Worm (Caenorhabditis elegans) whole organism, young adult: ENCODE results near the gene Y51B9A.14.

Experiments
- D2030.7 ChIP-seq: fragments of 200-800 bp; sonication (Bioruptor generic); IDR thresholded peaks from 2 replicates; pipeline ENCODE4 v1.3.6; 2022; ENCODE audit warnings: missing genetic modification reagents, missing genetic modification characterization, missing compliant biosample characterization
- F33H1.4 ChIP-seq: fragments of 200-800 bp; sonication (Bioruptor generic); IDR thresholded peaks from 2 replicates; pipeline ENCODE4 v1.3.6; 2022; ENCODE audit warnings: missing genetic modification reagents, missing genetic modification characterization, missing compliant biosample characterization
- F55B11.4 ChIP-seq: sonication (generic microtip); optimal IDR thresholded peaks from 2 replicates; lab custom pipeline; 2016; ENCODE audit warnings: missing compliant biosample characterization, missing genetic modification characterization, borderline replicate concordance; ENCODE audit not compliant: insufficient read depth
- K11D2.4 ChIP-seq: fragments of 200-800 bp; sonication (Bioruptor generic); IDR thresholded peaks from 2 replicates; pipeline ENCODE4 v1.3.6; 2022; ENCODE audit warnings: missing genetic modification reagents, missing genetic modification characterization, missing compliant biosample characterization
- ZK185.1 ChIP-seq: sonication (generic microtip); optimal IDR thresholded peaks from 2 replicates; lab custom pipeline; 2016; ENCODE audit warnings: mild to moderate bottlenecking, missing genetic modification characterization, missing compliant biosample characterization; ENCODE audit not compliant: poor library complexity, severe bottlenecking
- ama-1 ChIP-seq, 3 experiments: fragments of 150-350 bp in 1 of 3; sonication (generic microtip) in 2 of 3; optimal IDR thresholded peaks; 2 replicates each; lab custom pipeline; 2014 to 2018; ENCODE audit warnings: missing biosample characterization in 2 of 3, missing genetic modification characterization in 2 of 3, missing genetic modification reagents in 2 of 3
- aptf-2 ChIP-seq: fragments of 200-800 bp; sonication (Bioruptor generic); conservative IDR thresholded peaks from 2 replicates; pipeline ENCODE4 v1.3.6; 2022; ENCODE audit warnings: missing genetic modification reagents, missing genetic modification characterization, missing compliant biosample characterization
- attf-5 ChIP-seq: fragments of 200-800 bp; sonication (Bioruptor generic); optimal IDR thresholded peaks from 2 replicates; lab custom pipeline; 2018; ENCODE audit warnings: mild to moderate bottlenecking, missing genetic modification characterization, missing compliant biosample characterization
- cebp-1 ChIP-seq, 2 experiments: fragments of 200-800 bp in 1 of 2; sonication (Bioruptor generic) in 1 of 2; sonication (generic microtip) in 1 of 2; IDR thresholded peaks in 1 of 2; optimal IDR thresholded peaks in 1 of 2; 2 replicates each; pipeline versions ENCODE4 v1.3.6 to Lab custom; 2017 to 2022; ENCODE audit warnings: missing compliant biosample characterization in 2 of 2, missing genetic modification characterization in 2 of 2, mild to moderate bottlenecking in 1 of 2, missing genetic modification reagents in 1 of 2, moderate library complexity in 1 of 2
- ceh-100 ChIP-seq: fragments of 200-800 bp; sonication (Bioruptor generic); IDR thresholded peaks from 2 replicates; pipeline ENCODE4 v1.3.6; 2022; ENCODE audit warnings: missing genetic modification reagents, missing genetic modification characterization, missing compliant biosample characterization
- die-1 ChIP-seq: sonication (generic microtip); optimal IDR thresholded peaks from 2 replicates; lab custom pipeline; 2016; ENCODE audit warnings: missing genotype, mild to moderate bottlenecking, missing genetic modification characterization, missing compliant biosample characterization
- dox-1 ChIP-seq: fragments of 200-800 bp; sonication (Bioruptor generic); IDR thresholded peaks from 2 replicates; pipeline ENCODE4 v1.3.6; 2022; ENCODE audit warnings: missing genetic modification reagents, missing genetic modification characterization, missing compliant biosample characterization
- dpff-1 ChIP-seq: sonication (generic microtip); optimal IDR thresholded peaks from 2 replicates; lab custom pipeline; 2017; ENCODE audit warnings: mild to moderate bottlenecking, missing genetic modification characterization, missing compliant biosample characterization
- efl-1 ChIP-seq: fragments of 150-350 bp; optimal IDR thresholded peaks from 2 replicates; lab custom pipeline; 2014; ENCODE audit warnings: missing biosample characterization, missing genetic modification reagents, missing genetic modification characterization
- egl-18 ChIP-seq: fragments of 200-800 bp; sonication (Bioruptor generic); IDR thresholded peaks from 2 replicates; pipeline ENCODE4 v1.3.6; 2022; ENCODE audit warnings: missing genetic modification reagents, missing genetic modification characterization, missing compliant biosample characterization
- egl-44 ChIP-seq: fragments of 200-800 bp; sonication (Bioruptor generic); IDR thresholded peaks from 2 replicates; pipeline ENCODE4 v1.3.6; 2022; ENCODE audit warnings: missing genetic modification reagents, missing genetic modification characterization, missing compliant biosample characterization
- him-1 ChIP-seq: sonication (generic microtip); optimal IDR thresholded peaks from 2 replicates; lab custom pipeline; 2016; ENCODE audit warnings: missing genotype, missing genetic modification reagents, missing genetic modification characterization, missing compliant biosample characterization
- hlh-26 ChIP-seq: fragments of 200-800 bp; sonication (Bioruptor generic); conservative IDR thresholded peaks from 2 replicates; pipeline ENCODE4 v1.3.6; 2022; ENCODE audit warnings: missing genetic modification reagents, missing genetic modification characterization, missing compliant biosample characterization
- hmg-1.2 ChIP-seq: fragments of 200-800 bp; sonication (Bioruptor generic); IDR thresholded peaks from 2 replicates; pipeline ENCODE4 v1.3.6; 2022; ENCODE audit warnings: missing genetic modification reagents, missing genetic modification characterization, missing compliant biosample characterization
- hrde-1 ChIP-seq: sonication (generic microtip); optimal IDR thresholded peaks from 2 replicates; lab custom pipeline; 2016; ENCODE audit warnings: missing genetic modification characterization, mild to moderate bottlenecking, missing compliant biosample characterization, moderate library complexity, missing genotype, missing genetic modification reagents, borderline replicate concordance
- lin-26 ChIP-seq: fragments of 200-800 bp; sonication (Bioruptor generic); IDR thresholded peaks from 2 replicates; pipeline ENCODE4 v1.3.6; 2022; ENCODE audit warnings: missing genetic modification reagents, missing genetic modification characterization, missing compliant biosample characterization
- lin-35 ChIP-seq, 3 experiments: fragments of 150-350 bp in 2 of 3; sonication (generic microtip) in 1 of 3; optimal IDR thresholded peaks; 2 replicates each; lab custom pipeline; 2014 to 2018; ENCODE audit warnings: missing biosample characterization in 3 of 3, missing genetic modification characterization in 3 of 3, missing genetic modification reagents in 3 of 3
- lin-54 ChIP-seq: fragments of 200-800 bp; sonication (Bioruptor generic); optimal IDR thresholded peaks from 2 replicates; lab custom pipeline; 2018; ENCODE audit warnings: mild to moderate bottlenecking, missing genetic modification characterization, missing compliant biosample characterization
- lsl-1 ChIP-seq: fragments of 200-800 bp; sonication (Bioruptor generic); optimal IDR thresholded peaks from 2 replicates; lab custom pipeline; 2018; ENCODE audit warnings: mild to moderate bottlenecking, missing genetic modification characterization, moderate library complexity, missing compliant biosample characterization
- madf-6 ChIP-seq: fragments of 200-800 bp; sonication (Bioruptor generic); IDR thresholded peaks from 2 replicates; pipeline ENCODE4 v1.3.6; 2022; ENCODE audit warnings: missing genetic modification reagents, missing genetic modification characterization, missing compliant biosample characterization
- mcd-1 ChIP-seq: fragments of 200-800 bp; sonication (Bioruptor generic); IDR thresholded peaks from 2 replicates; pipeline ENCODE4 v1.3.6; 2022; ENCODE audit warnings: missing genetic modification reagents, missing genetic modification characterization, missing compliant biosample characterization
- mel-28 ChIP-seq: sonication (generic microtip); optimal IDR thresholded peaks from 2 replicates; lab custom pipeline; 2016; ENCODE audit warnings: borderline replicate concordance, mild to moderate bottlenecking, missing genetic modification characterization, missing compliant biosample characterization
- nfyb-1 ChIP-seq: fragments of 200-800 bp; sonication (Bioruptor generic); IDR thresholded peaks from 2 replicates; pipeline ENCODE4 v1.3.6; 2022; ENCODE audit warnings: missing genetic modification reagents, missing genetic modification characterization, missing compliant biosample characterization
- nhr-80 ChIP-seq: sonication (generic microtip); optimal IDR thresholded peaks from 2 replicates; lab custom pipeline; 2016; ENCODE audit warnings: missing genetic modification characterization, missing compliant biosample characterization
- rcor-1 ChIP-seq: fragments of 200-800 bp; sonication (Bioruptor generic); IDR thresholded peaks from 2 replicates; pipeline ENCODE4 v1.3.6; 2022; ENCODE audit warnings: missing genetic modification reagents, missing genetic modification characterization, missing compliant biosample characterization
- snpc-4 ChIP-seq, 5 experiments: fragments of 150-350 bp in 1 of 5; sonication (generic microtip) in 4 of 5; optimal IDR thresholded peaks; 2 replicates each; lab custom pipeline; 2014 to 2018; ENCODE audit warnings: missing genetic modification characterization in 5 of 5, missing biosample characterization in 3 of 5, antibody characterized with exemption in 2 of 5, mild to moderate bottlenecking in 2 of 5, missing compliant biosample characterization in 2 of 5, missing genotype in 2 of 5, moderate library complexity in 2 of 5, missing genetic modification reagents in 1 of 5
- tbp1 ChIP-seq: fragments of 200-800 bp; sonication (Bioruptor generic); optimal IDR thresholded peaks from 2 replicates; lab custom pipeline; 2018; ENCODE audit warnings: mild to moderate bottlenecking, missing genetic modification characterization, missing compliant biosample characterization
- ztf-18 ChIP-seq: sonication (generic microtip); optimal IDR thresholded peaks from 2 replicates; lab custom pipeline; 2016; ENCODE audit warnings: missing genotype, mild to moderate bottlenecking, missing genetic modification characterization, missing compliant biosample characterization

The Y51B9A.14 gene

ce11 chrII:9416381-9417276 is 18.4 kb upstream of the Y51B9A.14 start, which contains the start of the genes gss-1 and chch-3:
Gene gss-1, minus strand, starts transcription at chrII:9416431.
Gene chch-3, plus strand, starts transcription at chrII:9417013.
- TF ChIP-seq lin-26 (GFP tag; lab: Robert Waterston, UW) (no peak), D2030.7 (GFP tag; lab: Robert Waterston, UW) (0 out of 2 replicates have a peak, but pooled peaks have one; percentile 34), ztf-18 (tag; lab: Kevin White, UChicago) (peak; percentile 93), tbp1 (peak; percentile 30), attf-5 (peak; percentile 32), hlh-26 (GFP tag; lab: Robert Waterston, UW) (no peak), snpc-4 (GFP tag; optimal IDR thresholded peaks at IDR 0.05; lab: Kevin White, UChicago) (no peak), snpc-4 (tag; optimal IDR thresholded peaks at IDR 0.05; lab: Kevin White, UChicago) (peak in 1 of 4 experiments; percentile 21), lsl-1 (GFP tag; lab: Kevin White, UChicago) (peak; percentile 22), aptf-2 (GFP tag; lab: Robert Waterston, UW) (no peak), mcd-1 (GFP tag; lab: Robert Waterston, UW) (peak; percentile 40; the same call in 1 of the 2 replicates), hrde-1 (tag; lab: Kevin White, UChicago) (no peak), madf-6 (GFP tag; lab: Robert Waterston, UW) (peak; percentile 51), nfyb-1 (GFP tag; lab: Robert Waterston, UW) (no peak), egl-44 (GFP tag; lab: Robert Waterston, UW) (no peak), nhr-80 (tag; lab: Kevin White, UChicago) (peak; percentile 74), efl-1 (GFP tag; lab: Kevin White, UChicago) (peak; percentile 7), mel-28 (no peak), ZK185.1 (tag; lab: Kevin White, UChicago) (peak; percentile 25), dox-1 (peak; percentile 53), ama-1 (optimal IDR thresholded peaks at IDR 0.05; lab: Kevin White, UChicago) (no peak), ama-1 (GFP tag; optimal IDR thresholded peaks at IDR 0.05; lab: Kevin White, UChicago) (no peak), egl-18 (GFP tag; lab: Robert Waterston, UW) (no peak), rcor-1 (GFP tag; lab: Robert Waterston, UW) (peak; percentile 33; the same call in 1 of the 2 replicates), F55B11.4 (tag; lab: Kevin White, UChicago) (no peak), cebp-1 (GFP tag; IDR thresholded peaks at IDR 0.05; lab: Robert Waterston, UW) (no peak), cebp-1 (tag; optimal IDR thresholded peaks at IDR 0.05; lab: Kevin White, UChicago) (peak; percentile 55), K11D2.4 (peak; percentile 23; the same call in 1 of the 2 replicates), ceh-100 (GFP tag; lab: Robert Waterston, UW) (no peak), lin-35 (GFP tag; optimal IDR thresholded peaks at IDR 0.05; lab: Kevin White, UChicago) (peak in 1 of 3 experiments; percentile 36), F33H1.4 (GFP tag; lab: Robert Waterston, UW) (peak; percentile 52), hmg-1.2 (GFP tag; lab: Robert Waterston, UW) (peak; percentile 33; the same call in 1 of the 2 replicates), dpff-1 (tag; lab: Kevin White, UChicago) (no peak), die-1 (tag; lab: Kevin White, UChicago) (no peak), lin-54 (peak; percentile 49)

ce11 chrII:9412086-9412608 is 13.9 kb upstream of the Y51B9A.14 start, which contains the start of gene arrd-3:
Gene arrd-3, plus strand, starts transcription at chrII:9412558.
- TF ChIP-seq him-1 (tag; lab: Kevin White, UChicago) = no peak
- TF ChIP-seq nhr-80 (tag; lab: Kevin White, UChicago) = peak; percentile 49
- TF ChIP-seq, all 124 proteins: peak for 1
